Fruit fly (Drosophila melanogaster) whole organism, embryonic: ENCODE measurements around the gene LUBEL.
A peak's percentile ranks its signal among the peaks of the same experiment; 100 is the strongest.

Experiments used
- Abd-B ChIP-seq: fragments of 200-800 bp; sonication (Bioruptor generic); optimal IDR thresholded peaks from 2 replicates; lab custom pipeline; 2018; ENCODE audit warnings: missing biosample characterization, mild to moderate bottlenecking, missing genetic modification characterization, moderate library complexity
- Asciz ChIP-seq: fragments of 200-800 bp; sonication (Bioruptor generic); optimal IDR thresholded peaks from 2 replicates; lab custom pipeline; 2017; ENCODE audit warnings: missing biosample characterization, mild to moderate bottlenecking, missing genetic modification characterization, missing genetic modification reagents
- Blimp-1 ChIP-seq: fragments of 200-800 bp; sonication (Bioruptor generic); optimal IDR thresholded peaks from 3 replicates; lab custom pipeline; 2018; ENCODE audit warnings: missing biosample characterization, missing genetic modification characterization, mild to moderate bottlenecking, moderate library complexity, missing genetic modification reagents
- CG10543 ChIP-seq: fragments of 200-800 bp; sonication (Bioruptor generic); optimal IDR thresholded peaks from 3 replicates; lab custom pipeline; 2017; ENCODE audit warnings: missing biosample characterization, mild to moderate bottlenecking, missing genetic modification characterization, moderate library complexity
- CG11093 ChIP-seq: fragments of 200-800 bp; sonication (Bioruptor generic); IDR thresholded peaks from 3 replicates; pipeline ENCODE4 v1.3.6; 2022; ENCODE audit warnings: missing biosample characterization, missing genetic modification characterization
- CG13123 ChIP-seq: fragments of 200-800 bp; sonication (Bioruptor generic); optimal IDR thresholded peaks from 2 replicates; lab custom pipeline; 2016; ENCODE audit warnings: missing biosample characterization, missing genetic modification characterization
- CG13424 ChIP-seq: fragments of 200-800 bp; sonication (Bioruptor generic); optimal IDR thresholded peaks from 2 replicates; lab custom pipeline; 2019; ENCODE audit warnings: missing biosample characterization, mild to moderate bottlenecking, missing genetic modification characterization, moderate library complexity
- CG14710 ChIP-seq: fragments of 200-800 bp; sonication (Bioruptor generic); optimal IDR thresholded peaks from 3 replicates; lab custom pipeline; 2019; ENCODE audit warnings: missing biosample characterization, mild to moderate bottlenecking, missing genetic modification characterization, moderate library complexity
- CG1529 ChIP-seq: fragments of 200-800 bp; sonication (Bioruptor generic); optimal IDR thresholded peaks from 3 replicates; lab custom pipeline; 2018; ENCODE audit warnings: missing biosample characterization, missing genetic modification characterization
- CG1647 ChIP-seq: fragments of 200-800 bp; sonication (Bioruptor generic); optimal IDR thresholded peaks from 3 replicates; lab custom pipeline; 2016; ENCODE audit warnings: missing biosample characterization, missing genetic modification characterization
- CG16779 ChIP-seq: fragments of 200-800 bp; sonication (Bioruptor generic); IDR thresholded peaks from 2 replicates; pipeline ENCODE4 v1.3.6; 2022; ENCODE audit warnings: missing biosample characterization, missing genetic modification characterization
- CG17829 ChIP-seq: fragments of 200-800 bp; optimal IDR thresholded peaks from 2 replicates; lab custom pipeline; 2019; ENCODE audit warnings: missing biosample characterization, mild to moderate bottlenecking, missing genetic modification characterization, moderate library complexity
- CG18476 ChIP-seq: fragments of 200-800 bp; sonication (Bioruptor generic); optimal IDR thresholded peaks from 2 replicates; lab custom pipeline; 2016; ENCODE audit warnings: missing biosample characterization, mild to moderate bottlenecking, missing genetic modification characterization
- CG18599 ChIP-seq: fragments of 200-800 bp; sonication (Bioruptor generic); optimal IDR thresholded peaks from 3 replicates; lab custom pipeline; 2017; ENCODE audit warnings: missing biosample characterization, missing genetic modification characterization, mild to moderate bottlenecking, moderate library complexity, missing genetic modification reagents
- CG34224 ChIP-seq: fragments of 200-800 bp; sonication (Bioruptor generic); IDR thresholded peaks from 3 replicates; pipeline ENCODE4 v1.3.6; 2022; ENCODE audit warnings: missing biosample characterization, missing genetic modification characterization; ENCODE audit not compliant: partially characterized antibody
- CG3726 ChIP-seq: fragments of 200-800 bp; sonication (Bioruptor generic); IDR thresholded peaks from 3 replicates; pipeline ENCODE4, ENCODE4 v1.3.6; 2022; ENCODE audit warnings: missing biosample characterization, missing genetic modification characterization
- CG42726 ChIP-seq: fragments of 200-800 bp; sonication (Bioruptor generic); IDR thresholded peaks from 2 replicates; pipeline ENCODE4 v1.3.6; 2022; ENCODE audit warnings: missing biosample characterization, missing genetic modification characterization; ENCODE audit not compliant: partially characterized antibody
- CG4282 ChIP-seq: fragments of 200-800 bp; sonication (Bioruptor generic); optimal IDR thresholded peaks from 2 replicates; lab custom pipeline; 2016; ENCODE audit warnings: missing biosample characterization, missing genetic modification characterization
- CG4820 ChIP-seq: fragments of 200-800 bp; sonication (Bioruptor generic); optimal IDR thresholded peaks from 3 replicates; lab custom pipeline; 2016; ENCODE audit warnings: missing biosample characterization, missing genetic modification characterization
- CG8089 ChIP-seq: fragments of 200-800 bp; sonication (Bioruptor generic); optimal IDR thresholded peaks from 3 replicates; lab custom pipeline; 2016; ENCODE audit warnings: missing biosample characterization, missing genetic modification characterization
- D ChIP-seq, 2 experiments: fragments of 200-800 bp in 1 of 2; fragments of >200 bp in 1 of 2; sonication (Bioruptor generic) in 1 of 2; optimal IDR thresholded peaks; 2 replicates in 1 of 2; 3 replicates in 1 of 2; lab custom pipeline; 2017; ENCODE audit warnings: mild to moderate bottlenecking in 1 of 2, missing biosample characterization in 1 of 2, missing genetic modification characterization in 1 of 2, missing genetic modification reagents in 1 of 2
- D19A ChIP-seq: fragments of 200-800 bp; optimal IDR thresholded peaks from 3 replicates; lab custom pipeline; 2019; ENCODE audit warnings: missing biosample characterization, mild to moderate bottlenecking, missing genetic modification characterization, moderate library complexity
- Ets97D ChIP-seq: fragments of 200-800 bp; sonication (Bioruptor generic); optimal IDR thresholded peaks from 3 replicates; lab custom pipeline; 2016; ENCODE audit warnings: missing biosample characterization, missing genetic modification characterization
- HLH3B ChIP-seq: fragments of 200-800 bp; sonication (Bioruptor generic); IDR thresholded peaks from 2 replicates; pipeline ENCODE4 v1.3.6; 2022; ENCODE audit warnings: missing biosample characterization, missing genetic modification characterization
- HmgZ ChIP-seq: fragments of 200-800 bp; sonication (Bioruptor generic); optimal IDR thresholded peaks from 2 replicates; lab custom pipeline; 2018; ENCODE audit warnings: missing biosample characterization, mild to moderate bottlenecking, missing genetic modification characterization
- Mes4 ChIP-seq: fragments of 200-800 bp; sonication (Bioruptor generic); optimal IDR thresholded peaks from 2 replicates; lab custom pipeline; 2016; ENCODE audit warnings: missing biosample characterization, missing genetic modification characterization
- NC2β ChIP-seq: fragments of 200-800 bp; sonication (Bioruptor generic); optimal IDR thresholded peaks from 2 replicates; lab custom pipeline; 2016; ENCODE audit warnings: missing biosample characterization, missing genetic modification characterization
- Neu2 ChIP-seq: fragments of 200-800 bp; sonication (Bioruptor generic); optimal IDR thresholded peaks from 3 replicates; lab custom pipeline; 2016; ENCODE audit warnings: missing biosample characterization, missing genetic modification characterization, borderline replicate concordance
- NfI ChIP-seq: fragments of 200-800 bp; sonication (Bioruptor generic); optimal IDR thresholded peaks from 3 replicates; lab custom pipeline; 2018; ENCODE audit warnings: missing biosample characterization, mild to moderate bottlenecking, missing genetic modification characterization, moderate library complexity
- Opbp ChIP-seq: fragments of 200-800 bp; sonication (Bioruptor generic); IDR thresholded peaks from 3 replicates; pipeline ENCODE4 v1.3.6; 2022; ENCODE audit warnings: missing biosample characterization, missing genetic modification characterization; ENCODE audit not compliant: partially characterized antibody
- abd-A ChIP-seq: fragments of 200-800 bp; sonication (Bioruptor generic); optimal IDR thresholded peaks from 3 replicates; lab custom pipeline; 2019; ENCODE audit warnings: missing biosample characterization, mild to moderate bottlenecking, missing genetic modification characterization, moderate library complexity
- danr ChIP-seq: fragments of 200-800 bp; sonication (Bioruptor generic); IDR thresholded peaks from 2 replicates; pipeline ENCODE4 v1.3.6; 2022; ENCODE audit warnings: missing biosample characterization, missing genetic modification characterization
- disco-r ChIP-seq: fragments of 200-800 bp; sonication (Bioruptor generic); optimal IDR thresholded peaks from 2 replicates; lab custom pipeline; 2016; ENCODE audit warnings: missing biosample characterization, missing genetic modification characterization
- gcm ChIP-seq: fragments of 200-800 bp; sonication (Bioruptor generic); optimal IDR thresholded peaks from 2 replicates; lab custom pipeline; 2019; ENCODE audit warnings: missing biosample characterization, mild to moderate bottlenecking, missing genetic modification characterization, moderate library complexity
- gfzf ChIP-seq: fragments of 200-800 bp; sonication (Bioruptor generic); optimal IDR thresholded peaks from 2 replicates; lab custom pipeline; 2016; ENCODE audit warnings: missing biosample characterization, mild to moderate bottlenecking, missing genetic modification characterization, moderate library complexity
- hbn ChIP-seq: fragments of 200-800 bp; sonication (Bioruptor generic); IDR thresholded peaks from 2 replicates; pipeline ENCODE4 v1.3.6; 2022; ENCODE audit warnings: missing biosample characterization, missing genetic modification characterization; ENCODE audit not compliant: partially characterized antibody
- klu ChIP-seq: fragments of 200-800 bp; sonication (Bioruptor generic); IDR thresholded peaks from 2 replicates; pipeline ENCODE4 v1.3.6; 2022; ENCODE audit warnings: missing biosample characterization, missing genetic modification characterization
- lilli ChIP-seq: fragments of 200-800 bp; sonication (Bioruptor generic); optimal IDR thresholded peaks from 3 replicates; lab custom pipeline; 2016; ENCODE audit warnings: missing biosample characterization, missing genetic modification characterization
- lov ChIP-seq, 2 experiments: fragments of 200-800 bp in 1 of 2; fragments of >200 bp in 1 of 2; sonication (Bioruptor generic) in 1 of 2; IDR thresholded peaks in 1 of 2; optimal IDR thresholded peaks in 1 of 2; 2 replicates in 1 of 2; 3 replicates in 1 of 2; pipeline versions ENCODE4 v1.3.6 to Lab custom; 2017 to 2022; ENCODE audit warnings: missing biosample characterization in 1 of 2, missing genetic modification characterization in 1 of 2
- nerfin-1 ChIP-seq: fragments of 200-800 bp; sonication (Bioruptor generic); optimal IDR thresholded peaks from 3 replicates; lab custom pipeline; 2019; ENCODE audit warnings: missing biosample characterization, mild to moderate bottlenecking, missing genetic modification characterization, moderate library complexity
- odd ChIP-seq: fragments of 200-800 bp; sonication (Bioruptor generic); optimal IDR thresholded peaks from 2 replicates; lab custom pipeline; 2017; ENCODE audit warnings: missing biosample characterization, mild to moderate bottlenecking, missing genetic modification characterization
- onecut ChIP-seq: fragments of 200-800 bp; sonication (Bioruptor generic); IDR thresholded peaks from 2 replicates; pipeline ENCODE4 v1.3.6; 2022; ENCODE audit warnings: missing biosample characterization, missing genetic modification characterization
- pb ChIP-seq: fragments of 200-800 bp; sonication (Bioruptor generic); optimal IDR thresholded peaks from 3 replicates; lab custom pipeline; 2016; ENCODE audit warnings: missing biosample characterization, missing genetic modification characterization
- pfk ChIP-seq: fragments of 200-800 bp; sonication (Bioruptor generic); optimal IDR thresholded peaks from 2 replicates; lab custom pipeline; 2018; ENCODE audit warnings: missing biosample characterization, mild to moderate bottlenecking, missing genetic modification characterization, moderate library complexity
- scrt ChIP-seq: fragments of 200-800 bp; sonication (Bioruptor generic); optimal IDR thresholded peaks from 2 replicates; lab custom pipeline; 2018; ENCODE audit warnings: missing biosample characterization, mild to moderate bottlenecking, missing genetic modification characterization, moderate library complexity
- slou ChIP-seq: fragments of 200-800 bp; sonication (Bioruptor generic); optimal IDR thresholded peaks from 3 replicates; lab custom pipeline; 2016; ENCODE audit warnings: missing biosample characterization, missing genetic modification characterization
- tna ChIP-seq: fragments of 200-800 bp; sonication (Bioruptor generic); IDR thresholded peaks from 2 replicates; pipeline ENCODE4 v1.3.6; 2022; ENCODE audit warnings: missing biosample characterization, missing genetic modification characterization; ENCODE audit not compliant: partially characterized antibody
- tup ChIP-seq: fragments of 200-800 bp; sonication (Bioruptor generic); optimal IDR thresholded peaks from 2 replicates; lab custom pipeline; 2016; ENCODE audit warnings: missing biosample characterization, mild to moderate bottlenecking, missing genetic modification characterization, moderate library complexity
- zfh1 ChIP-seq: fragments of 200-800 bp; sonication (Bioruptor generic); IDR thresholded peaks from 3 replicates; pipeline ENCODE4 v1.3.6; 2022; ENCODE audit warnings: missing biosample characterization, missing genetic modification characterization

LUBEL gene

DNA sequence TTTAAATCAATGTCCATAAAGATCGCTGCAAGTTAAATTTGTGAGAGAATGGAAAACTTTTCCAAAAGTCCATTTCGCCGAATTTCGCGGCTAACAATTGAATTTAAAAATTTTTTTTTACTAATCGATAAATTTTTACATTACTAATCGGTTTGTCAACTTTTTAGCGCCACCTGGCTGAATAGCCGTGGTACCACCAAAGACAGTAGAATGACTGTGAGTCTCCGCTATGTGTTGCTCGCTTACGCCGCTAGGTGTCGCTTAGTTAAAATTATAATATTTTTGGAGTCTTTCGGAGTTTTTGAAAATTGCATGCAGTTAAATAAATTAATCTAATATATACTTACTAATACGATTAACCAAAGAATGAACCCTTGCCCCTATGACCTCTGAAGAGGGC, 24.9 kb upstream of the LUBEL start (continued):
- 0 out of 3 replicates have a peak, but pooled peaks have one; percentile 17 for TF ChIP-seq CG34224
- TF ChIP-seq CG1529 (GFP tag; lab: Kevin White, UChicago) = no peak
- no peak for TF ChIP-seq pb
- peak; percentile 29 for TF ChIP-seq CG13424
- TF ChIP-seq NfI = peak; percentile 40
- no peak for TF ChIP-seq CG3726
- TF ChIP-seq pfk (GFP tag; lab: Kevin White, UChicago) = no peak
- no peak for TF ChIP-seq CG18476 (GFP tag; lab: Kevin White, UChicago)
- TF ChIP-seq Opbp (GFP tag; lab: Robert Waterston, UW) = peak; percentile 67; the same call in 1 of the 3 replicates
- TF ChIP-seq Blimp-1 (GFP tag; lab: Kevin White, UChicago) = no peak
- no peak for TF ChIP-seq Mes4 (GFP tag; lab: Kevin White, UChicago)
- TF ChIP-seq Ets97D (GFP tag; lab: Kevin White, UChicago) = peak; percentile 50
- peak; percentile 36 for TF ChIP-seq CG1647
- TF ChIP-seq CG16779 (GFP tag; lab: Robert Waterston, UW) = peak; percentile 40; the same call in 1 of the 2 replicates
- TF ChIP-seq tna (GFP tag; lab: Robert Waterston, UW) = peak; percentile 30; the same call in 1 of the 2 replicates
- no peak for TF ChIP-seq CG4282 (GFP tag; lab: Kevin White, UChicago)
- TF ChIP-seq tup (GFP tag; lab: Kevin White, UChicago) = no peak
- TF ChIP-seq odd (GFP tag; lab: Kevin White, UChicago) = no peak
- no peak for TF ChIP-seq CG11093 (GFP tag; lab: Robert Waterston, UW)
- TF ChIP-seq danr = no peak
- no peak for TF ChIP-seq CG13123 (GFP tag; lab: Kevin White, UChicago)
- peak; percentile 55 for TF ChIP-seq slou (GFP tag; lab: Kevin White, UChicago)
- no peak for TF ChIP-seq CG18599 (GFP tag; lab: Kevin White, UChicago)
- TF ChIP-seq abd-A = no peak
- no peak for TF ChIP-seq HLH3B (GFP tag; lab: Robert Waterston, UW)
- no peak for TF ChIP-seq hbn (GFP tag; lab: Robert Waterston, UW)
- no peak for TF ChIP-seq D (optimal IDR thresholded peaks at IDR 0.05; lab: Kevin White, UChicago)
- TF ChIP-seq D (GFP tag; optimal IDR thresholded peaks at IDR 0.05; lab: Kevin White, UChicago) = no peak
- no peak for TF ChIP-seq CG10543 (GFP tag; lab: Kevin White, UChicago)
- TF ChIP-seq Asciz (GFP tag; lab: Kevin White, UChicago) = no peak
- peak; percentile 72 for TF ChIP-seq CG17829
- TF ChIP-seq Neu2 (GFP tag; lab: Kevin White, UChicago) = no peak
- TF ChIP-seq zfh1 (GFP tag; lab: Robert Waterston, UW) = peak; percentile 38; the same call in 1 of the 3 replicates
- TF ChIP-seq CG8089 (GFP tag; lab: Kevin White, UChicago) = peak; percentile 8
- TF ChIP-seq NC2β (GFP tag; lab: Kevin White, UChicago) = peak; percentile 47
- no peak for TF ChIP-seq gcm (GFP tag; lab: Kevin White, UChicago)
- TF ChIP-seq onecut (GFP tag; lab: Robert Waterston, UW) = peak; percentile 69
- TF ChIP-seq lov (optimal IDR thresholded peaks at IDR 0.05; lab: Kevin White, UChicago) = no peak
- TF ChIP-seq lov (GFP tag; IDR thresholded peaks at IDR 0.05; lab: Robert Waterston, UW) = no peak
- no peak for TF ChIP-seq CG4820 (GFP tag; lab: Kevin White, UChicago)
- TF ChIP-seq nerfin-1 (tag; lab: Kevin White, UChicago) = no peak
- peak; percentile 76 for TF ChIP-seq CG42726 (GFP tag; lab: Robert Waterston, UW)
- no peak for TF ChIP-seq klu (GFP tag; lab: Robert Waterston, UW)
- TF ChIP-seq lilli (GFP tag; lab: Kevin White, UChicago) = peak; percentile 51
- TF ChIP-seq HmgZ (tag; lab: Kevin White, UChicago) = peak; percentile 67
- TF ChIP-seq CG14710 (tag; lab: Kevin White, UChicago) = peak; percentile 56
- no peak for TF ChIP-seq D19A (tag; lab: Kevin White, UChicago)
- TF ChIP-seq Abd-B (GFP tag; lab: Kevin White, UChicago) = peak; percentile 23
- TF ChIP-seq gfzf (GFP tag; lab: Kevin White, UChicago) = peak; percentile 35
- peak; percentile 43 for TF ChIP-seq disco-r (GFP tag; lab: Kevin White, UChicago)
- peak; percentile 2 for TF ChIP-seq scrt (GFP tag; lab: Kevin White, UChicago)
